Worm (Caenorhabditis elegans) whole organism, midembryonic: ENCODE data around the gene wdr-20.

Experiments used
- flt-1 ChIP-seq: fragments of 200-800 bp; sonication (Bioruptor generic); IDR thresholded peaks from 2 replicates; pipeline ENCODE4 v1.3.6; 2022; ENCODE audit warnings: missing genetic modification characterization, missing compliant biosample characterization
- med-1 ChIP-seq: sonication (generic microtip); optimal IDR thresholded peaks from 2 replicates; lab custom pipeline; 2017; ENCODE audit warnings: missing genetic modification characterization, mild to moderate bottlenecking, missing compliant biosample characterization, antibody characterized with exemption, missing genetic modification reagents; ENCODE audit not compliant: insufficient read depth
- ref-1 ChIP-seq: fragments of 200-800 bp; sonication (Bioruptor generic); conservative IDR thresholded peaks from 2 replicates; pipeline ENCODE4 v1.3.6; 2022; ENCODE audit warnings: missing genetic modification reagents, missing genetic modification characterization, missing compliant biosample characterization
- tab-1 ChIP-seq: fragments of 200-800 bp; sonication (Bioruptor generic); IDR thresholded peaks from 2 replicates; pipeline ENCODE4 v1.3.6; 2022; ENCODE audit warnings: missing genetic modification characterization, missing compliant biosample characterization

DNA sequence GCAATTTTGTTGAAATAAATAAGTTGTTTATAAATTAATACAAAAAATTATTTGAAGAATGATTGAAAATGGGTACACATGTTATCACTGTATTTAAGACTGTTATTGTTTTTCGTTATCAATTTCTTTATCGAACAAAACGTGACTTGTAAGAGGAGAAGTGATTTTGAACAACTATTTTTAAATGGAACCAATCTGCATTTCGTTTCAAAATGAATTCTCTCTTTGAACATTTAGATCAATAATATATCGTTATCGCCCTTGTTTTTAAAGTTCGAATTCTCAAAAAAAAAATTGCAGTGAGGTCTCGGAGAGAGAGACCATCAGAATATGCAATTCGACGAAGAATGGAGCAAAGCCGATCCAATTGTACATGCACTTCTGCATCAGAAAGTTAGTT is 45.3 kb upstream of the wdr-20 start, which contains the start of gene cul-5:
- TF ChIP-seq flt-1 (no peak), ref-1 (no peak), med-1 (no peak), tab-1 (GFP tag; lab: Robert Waterston, UW) (no peak)
